Fruit fly (Drosophila melanogaster) whole organism, embryonic: ENCODE data around the gene CG10035.

ENCODE experiments used
- Atf6 ChIP-seq: fragments of 200-800 bp; sonication (Bioruptor generic); IDR thresholded peaks from 2 replicates; pipeline ENCODE4 v1.3.6; 2022; ENCODE audit warnings: missing biosample characterization, missing genetic modification characterization
- C15 ChIP-seq: fragments of 200-800 bp; sonication (Bioruptor generic); IDR thresholded peaks from 3 replicates; pipeline ENCODE4 v1.3.6; 2022; ENCODE audit warnings: missing biosample characterization, missing genetic modification characterization
- CG10462 ChIP-seq: fragments of 200-800 bp; sonication (Bioruptor generic); optimal IDR thresholded peaks from 2 replicates; lab custom pipeline; 2016; ENCODE audit warnings: missing biosample characterization, missing genetic modification characterization
- CG10979 ChIP-seq: fragments of 200-800 bp; sonication (Bioruptor generic); optimal IDR thresholded peaks from 2 replicates; lab custom pipeline; 2018; ENCODE audit warnings: missing biosample characterization, mild to moderate bottlenecking, missing genetic modification characterization, moderate library complexity
- CG11093 ChIP-seq: fragments of 200-800 bp; sonication (Bioruptor generic); IDR thresholded peaks from 3 replicates; pipeline ENCODE4 v1.3.6; 2022; ENCODE audit warnings: missing biosample characterization, missing genetic modification characterization
- CG11398 ChIP-seq: fragments of 200-800 bp; sonication (Bioruptor generic); optimal IDR thresholded peaks from 2 replicates; lab custom pipeline; 2016; ENCODE audit warnings: missing biosample characterization, missing genetic modification characterization
- CG11456 ChIP-seq: fragments of 200-800 bp; sonication (Bioruptor generic); IDR thresholded peaks from 3 replicates; pipeline ENCODE4 v1.3.6; 2022; ENCODE audit warnings: missing biosample characterization, missing genetic modification characterization
- CG12659 ChIP-seq: fragments of 200-800 bp; sonication (Bioruptor generic); optimal IDR thresholded peaks from 3 replicates; lab custom pipeline; 2017; ENCODE audit warnings: mild to moderate bottlenecking, missing biosample characterization, missing genetic modification reagents, missing genetic modification characterization
- CG14667 ChIP-seq: fragments of 200-800 bp; sonication (Bioruptor generic); IDR thresholded peaks from 2 replicates; pipeline ENCODE4 v1.3.6; 2022; ENCODE audit warnings: missing biosample characterization, missing genetic modification characterization
- CG18764 ChIP-seq: fragments of 200-800 bp; sonication (Bioruptor generic); optimal IDR thresholded peaks from 3 replicates; lab custom pipeline; 2016; ENCODE audit warnings: missing biosample characterization, missing genetic modification characterization
- CG30431 ChIP-seq: fragments of 200-800 bp; sonication (Bioruptor generic); optimal IDR thresholded peaks from 2 replicates; lab custom pipeline; 2017; ENCODE audit warnings: missing biosample characterization, missing genetic modification characterization
- CG31224 ChIP-seq: fragments of 200-800 bp; sonication (Bioruptor generic); IDR thresholded peaks from 2 replicates; pipeline ENCODE4 v1.3.6; 2022; ENCODE audit warnings: missing biosample characterization, missing genetic modification characterization
- CG31441 ChIP-seq: fragments of 200-800 bp; sonication (Bioruptor generic); IDR thresholded peaks from 2 replicates; pipeline ENCODE4 v1.3.6; 2022; ENCODE audit warnings: missing biosample characterization, missing genetic modification characterization
- CG34376 ChIP-seq: fragments of 200-800 bp; sonication (Bioruptor generic); optimal IDR thresholded peaks from 2 replicates; lab custom pipeline; 2018; ENCODE audit warnings: missing biosample characterization, mild to moderate bottlenecking, missing genetic modification characterization
- CG4730 ChIP-seq: fragments of 200-800 bp; sonication (Bioruptor generic); IDR thresholded peaks from 2 replicates; pipeline ENCODE4 v1.3.6; 2022; ENCODE audit warnings: missing biosample characterization, missing genetic modification characterization
- CG5180 ChIP-seq: fragments of 200-800 bp; sonication (Bioruptor generic); optimal IDR thresholded peaks from 3 replicates; lab custom pipeline; 2017; ENCODE audit warnings: missing biosample characterization, missing genetic modification characterization, mild to moderate bottlenecking, moderate library complexity, missing genetic modification reagents
- CG6272 ChIP-seq: fragments of 200-800 bp; sonication (Bioruptor generic); IDR thresholded peaks from 2 replicates; pipeline ENCODE4 v1.3.6; 2022; ENCODE audit warnings: missing biosample characterization, missing genetic modification characterization
- CG6689 ChIP-seq: fragments of 200-800 bp; sonication (Bioruptor generic); IDR thresholded peaks from 2 replicates; pipeline ENCODE4 v1.3.6; 2022; ENCODE audit warnings: missing biosample characterization, missing genetic modification characterization
- CG6791 ChIP-seq: fragments of 200-800 bp; sonication (Bioruptor generic); IDR thresholded peaks from 3 replicates; pipeline ENCODE4 v1.3.6; 2022; ENCODE audit warnings: missing biosample characterization, missing genetic modification characterization; ENCODE audit not compliant: partially characterized antibody
- CG7357 ChIP-seq: fragments of 200-800 bp; sonication (Bioruptor generic); IDR thresholded peaks from 3 replicates; pipeline ENCODE4 v1.3.6; 2022; ENCODE audit warnings: missing biosample characterization, missing genetic modification characterization
- CG8089 ChIP-seq: fragments of 200-800 bp; sonication (Bioruptor generic); optimal IDR thresholded peaks from 3 replicates; lab custom pipeline; 2016; ENCODE audit warnings: missing biosample characterization, missing genetic modification characterization
- CG8478 ChIP-seq: fragments of >200 bp; optimal IDR thresholded peaks from 2 replicates; lab custom pipeline; 2018
- CG9215 ChIP-seq: fragments of 200-800 bp; sonication (Bioruptor generic); IDR thresholded peaks from 2 replicates; pipeline ENCODE4 v1.3.6; 2022; ENCODE audit warnings: missing biosample characterization, missing genetic modification characterization
- CG9797 ChIP-seq: fragments of 200-800 bp; sonication (Bioruptor generic); optimal IDR thresholded peaks from 3 replicates; lab custom pipeline; 2018; ENCODE audit warnings: missing biosample characterization, mild to moderate bottlenecking, missing genetic modification characterization
- D19A ChIP-seq: fragments of 200-800 bp; optimal IDR thresholded peaks from 3 replicates; lab custom pipeline; 2019; ENCODE audit warnings: missing biosample characterization, mild to moderate bottlenecking, missing genetic modification characterization, moderate library complexity
- Dad ChIP-seq: fragments of 200-800 bp; sonication (Bioruptor generic); optimal IDR thresholded peaks from 3 replicates; lab custom pipeline; 2016; ENCODE audit warnings: missing biosample characterization, missing genetic modification characterization
- Dip2 ChIP-seq: fragments of 200-800 bp; sonication (Bioruptor generic); IDR thresholded peaks from 2 replicates; pipeline ENCODE4 v1.3.6; 2022; ENCODE audit warnings: missing biosample characterization, missing genetic modification characterization
- Drgx ChIP-seq: fragments of 200-800 bp; sonication (Bioruptor generic); IDR thresholded peaks from 2 replicates; pipeline ENCODE4 v1.3.6; 2022; ENCODE audit warnings: missing biosample characterization, missing genetic modification characterization
- ERR ChIP-seq: fragments of 200-800 bp; sonication (Bioruptor generic); optimal IDR thresholded peaks from 2 replicates; lab custom pipeline; 2016; ENCODE audit warnings: missing biosample characterization, missing genetic modification characterization
- HmgD ChIP-seq: fragments of 200-800 bp; sonication (Bioruptor generic); optimal IDR thresholded peaks from 3 replicates; lab custom pipeline; 2016; ENCODE audit warnings: missing biosample characterization, missing genetic modification characterization
- Hmr ChIP-seq: fragments of 200-800 bp; sonication (Bioruptor generic); optimal IDR thresholded peaks from 3 replicates; lab custom pipeline; 2017; ENCODE audit warnings: mild to moderate bottlenecking, missing biosample characterization, missing genetic modification reagents, missing genetic modification characterization
- PHDP ChIP-seq: fragments of 200-800 bp; sonication (Bioruptor generic); optimal IDR thresholded peaks from 3 replicates; lab custom pipeline; 2018; ENCODE audit warnings: missing biosample characterization, mild to moderate bottlenecking, missing genetic modification characterization, moderate library complexity
- Side ChIP-seq: fragments of 200-800 bp; sonication (Bioruptor generic); optimal IDR thresholded peaks from 2 replicates; lab custom pipeline; 2016; ENCODE audit warnings: missing biosample characterization, missing genetic modification characterization
- Six4 ChIP-seq: fragments of 200-800 bp; sonication (Bioruptor generic); optimal IDR thresholded peaks from 2 replicates; lab custom pipeline; 2016; ENCODE audit warnings: missing biosample characterization, missing genetic modification characterization
- Sry-δ ChIP-seq: fragments of 200-800 bp; sonication (Bioruptor generic); optimal IDR thresholded peaks from 2 replicates; lab custom pipeline; 2016; ENCODE audit warnings: missing biosample characterization, missing genetic modification characterization
- amos ChIP-seq: fragments of 200-800 bp; sonication (Bioruptor generic); IDR thresholded peaks from 2 replicates; pipeline ENCODE4 v1.3.6; 2022; ENCODE audit warnings: missing biosample characterization, missing genetic modification characterization; ENCODE audit not compliant: partially characterized antibody
- ato ChIP-seq: fragments of 200-800 bp; sonication (Bioruptor generic); IDR thresholded peaks from 2 replicates; pipeline ENCODE4 v1.3.6; 2022; ENCODE audit warnings: missing biosample characterization, missing genetic modification characterization; ENCODE audit not compliant: partially characterized antibody
- cato ChIP-seq: fragments of 200-800 bp; sonication (Bioruptor generic); optimal IDR thresholded peaks from 2 replicates; lab custom pipeline; 2016; ENCODE audit warnings: missing biosample characterization, missing genetic modification characterization, borderline replicate concordance
- croc ChIP-seq: fragments of 200-800 bp; sonication (Bioruptor generic); conservative IDR thresholded peaks from 3 replicates; pipeline ENCODE4 v1.3.6; 2022; ENCODE audit warnings: missing biosample characterization, missing genetic modification characterization
- crol ChIP-seq: fragments of 200-800 bp; sonication (Bioruptor generic); IDR thresholded peaks from 2 replicates; pipeline ENCODE4 v1.3.6; 2022; ENCODE audit warnings: missing biosample characterization, missing genetic modification characterization
- eve ChIP-seq, 2 experiments: fragments of >200 bp; optimal IDR thresholded peaks; 2 replicates each; lab custom pipeline; 2017; ENCODE audit warnings: missing biosample characterization in 2 of 2, missing genetic modification characterization in 2 of 2
- fd102C ChIP-seq: fragments of 200-800 bp; sonication (Bioruptor generic); optimal IDR thresholded peaks from 2 replicates; lab custom pipeline; 2018; ENCODE audit warnings: missing biosample characterization, mild to moderate bottlenecking, missing genetic modification characterization, moderate library complexity
- gfzf ChIP-seq: fragments of 200-800 bp; sonication (Bioruptor generic); optimal IDR thresholded peaks from 2 replicates; lab custom pipeline; 2016; ENCODE audit warnings: missing biosample characterization, mild to moderate bottlenecking, missing genetic modification characterization, moderate library complexity
- hbn ChIP-seq: fragments of 200-800 bp; sonication (Bioruptor generic); IDR thresholded peaks from 2 replicates; pipeline ENCODE4 v1.3.6; 2022; ENCODE audit warnings: missing biosample characterization, missing genetic modification characterization; ENCODE audit not compliant: partially characterized antibody
- her ChIP-seq: fragments of 200-800 bp; sonication (Bioruptor generic); optimal IDR thresholded peaks from 2 replicates; lab custom pipeline; 2016; ENCODE audit warnings: missing biosample characterization, missing genetic modification characterization
- hkb ChIP-seq, 2 experiments: fragments of 200-800 bp in 1 of 2; fragments of >200 bp in 1 of 2; sonication (Bioruptor generic) in 1 of 2; IDR thresholded peaks in 1 of 2; optimal IDR thresholded peaks in 1 of 2; 2 replicates each; pipeline versions ENCODE4 v1.3.6 to Lab custom; 2017 to 2022; ENCODE audit warnings: missing biosample characterization in 1 of 2, missing genetic modification characterization in 1 of 2
- otp ChIP-seq: fragments of 200-800 bp; sonication (Bioruptor generic); IDR thresholded peaks from 3 replicates; pipeline ENCODE4, ENCODE4 v1.3.6; 2022; ENCODE audit warnings: missing biosample characterization, missing genetic modification characterization
- pb ChIP-seq: fragments of 200-800 bp; sonication (Bioruptor generic); optimal IDR thresholded peaks from 3 replicates; lab custom pipeline; 2016; ENCODE audit warnings: missing biosample characterization, missing genetic modification characterization
- pho ChIP-seq: fragments of 200-800 bp; sonication (Bioruptor generic); optimal IDR thresholded peaks from 2 replicates; lab custom pipeline; 2016; ENCODE audit warnings: missing biosample characterization, missing genetic modification characterization
- sisA ChIP-seq: fragments of 200-800 bp; sonication (Bioruptor generic); IDR thresholded peaks from 2 replicates; pipeline ENCODE4 v1.3.6; 2022; ENCODE audit warnings: missing biosample characterization, missing genetic modification characterization
- ttk ChIP-seq: fragments of 200-800 bp; sonication (Bioruptor generic); IDR thresholded peaks from 2 replicates; pipeline ENCODE4 v2.1.2; 2022; ENCODE audit warnings: missing biosample characterization, missing genetic modification characterization
- wor ChIP-seq: fragments of 200-800 bp; sonication (Bioruptor generic); IDR thresholded peaks from 2 replicates; pipeline ENCODE4 v1.3.6; 2022; ENCODE audit warnings: missing biosample characterization, missing genetic modification characterization

Gene CG10035

DNA sequence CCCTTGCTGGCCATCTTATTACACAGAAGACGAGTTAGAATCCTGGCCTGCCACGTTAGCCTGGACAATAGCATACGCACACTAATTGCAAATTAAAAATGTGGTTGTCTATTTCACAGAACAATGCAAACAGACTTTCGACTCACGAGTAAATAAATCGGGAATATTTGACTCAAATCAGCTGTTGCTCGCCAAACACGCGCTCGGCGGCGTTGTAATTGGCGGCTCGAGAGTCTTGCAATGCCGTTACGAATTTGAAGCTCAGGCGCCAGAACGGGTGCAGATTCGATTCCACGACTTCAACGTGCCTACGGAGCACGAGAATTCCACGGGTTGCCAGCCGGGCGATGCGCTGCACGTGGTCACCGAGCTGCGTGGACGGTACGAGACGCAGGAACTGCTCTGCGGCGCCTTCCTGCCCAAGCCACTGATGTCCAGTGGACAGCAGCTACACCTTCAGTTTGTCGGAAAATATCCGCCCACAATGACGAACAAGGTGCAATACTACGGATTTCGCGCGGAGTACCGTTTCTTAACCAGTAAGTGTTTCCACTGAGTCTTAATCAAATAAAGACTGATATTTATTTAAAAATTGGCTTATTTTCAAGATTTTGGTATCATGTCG is 19.3 kb upstream of the CG10035 start, which contains the start of gene DNAlig3 (continued):
- TF ChIP-seq otp (GFP tag; lab: Robert Waterston, UW) (no peak), CG18764 (GFP tag; lab: Kevin White, UChicago) (no peak), CG31224 (GFP tag; lab: Robert Waterston, UW) (no peak), CG14667 (no peak), crol (GFP tag; lab: Robert Waterston, UW) (no peak), Side (GFP tag; lab: Kevin White, UChicago) (no peak), CG34376 (peak; percentile 44), her (GFP tag; lab: Kevin White, UChicago) (peak; percentile 39), gfzf (GFP tag; lab: Kevin White, UChicago) (peak; percentile 27), D19A (tag; lab: Kevin White, UChicago) (no peak), ERR (GFP tag; lab: Kevin White, UChicago) (no peak), croc (GFP tag; lab: Robert Waterston, UW) (no peak), Sry-δ (GFP tag; lab: Kevin White, UChicago) (peak; percentile 22), CG6689 (GFP tag; lab: Robert Waterston, UW) (no peak), CG5180 (GFP tag; lab: Kevin White, UChicago) (no peak), ttk (no peak), CG10462 (GFP tag; lab: Kevin White, UChicago) (no peak), CG30431 (GFP tag; lab: Kevin White, UChicago) (no peak), eve (GFP tag; optimal IDR thresholded peaks at IDR 0.05; lab: Kevin White, UChicago) (no peak), CG6791 (GFP tag; lab: Robert Waterston, UW) (no peak), CG9797 (GFP tag; lab: Kevin White, UChicago) (peak; percentile 17), Dip2 (GFP tag; lab: Robert Waterston, UW) (no peak), cato (GFP tag; lab: Kevin White, UChicago) (no peak), CG12659 (GFP tag; lab: Kevin White, UChicago) (no peak), Atf6 (no peak), CG4730 (GFP tag; lab: Robert Waterston, UW) (no peak), pb (GFP tag; lab: Kevin White, UChicago) (no peak), HmgD (GFP tag; lab: Kevin White, UChicago) (peak; percentile 8), CG11093 (no peak), CG6272 (GFP tag; lab: Robert Waterston, UW) (no peak), hbn (GFP tag; lab: Robert Waterston, UW) (peak; percentile 48), sisA (GFP tag; lab: Robert Waterston, UW) (no peak), amos (GFP tag; lab: Robert Waterston, UW) (peak; percentile 52; the same call in 1 of the 2 replicates), Dad (GFP tag; lab: Kevin White, UChicago) (no peak), CG8089 (GFP tag; lab: Kevin White, UChicago) (no peak), Six4 (no peak), Drgx (GFP tag; lab: Robert Waterston, UW) (peak; percentile 49; the same call in 1 of the 2 replicates), CG9215 (GFP tag; lab: Robert Waterston, UW) (no peak), fd102C (GFP tag; lab: Kevin White, UChicago) (no peak), CG7357 (no peak), CG8478 (no peak), CG10979 (tag; lab: Kevin White, UChicago) (no peak), PHDP (no peak), wor (no peak), ato (no peak), hkb (optimal IDR thresholded peaks at IDR 0.05; lab: Kevin White, UChicago) (no peak), hkb (GFP tag; IDR thresholded peaks at IDR 0.05; lab: Robert Waterston, UW) (no peak), Hmr (GFP tag; lab: Kevin White, UChicago) (no peak), CG11398 (GFP tag; lab: Kevin White, UChicago) (no peak), C15 (GFP tag; lab: Robert Waterston, UW) (no peak), CG31441 (no peak), CG11456 (GFP tag; lab: Robert Waterston, UW) (no peak), pho (no peak)
